Worm (Caenorhabditis elegans) whole organism, late embryonic: ENCODE results near the gene D1005.5.

ENCODE experiments used
- C08G9.2 ChIP-seq: sonication (generic microtip); optimal IDR thresholded peaks from 2 replicates; lab custom pipeline; 2016; ENCODE audit warnings: mild to moderate bottlenecking, missing genetic modification characterization, moderate library complexity, missing compliant biosample characterization
- C38D4.7 ChIP-seq: fragments of 200-800 bp; sonication (Bioruptor generic); optimal IDR thresholded peaks from 2 replicates; lab custom pipeline; 2018; ENCODE audit warnings: mild to moderate bottlenecking, missing genetic modification characterization, moderate library complexity, missing compliant biosample characterization
- K02D7.2 ChIP-seq: sonication (generic microtip); optimal IDR thresholded peaks from 2 replicates; lab custom pipeline; 2017; ENCODE audit warnings: mild to moderate bottlenecking, missing genetic modification characterization, missing compliant biosample characterization
- K09A11.1 ChIP-seq: sonication (generic microtip); optimal IDR thresholded peaks from 2 replicates; lab custom pipeline; 2017; ENCODE audit warnings: antibody characterized with exemption, mild to moderate bottlenecking, missing genetic modification characterization, missing compliant biosample characterization; ENCODE audit not compliant: insufficient read depth
- Y22D7AL.16 ChIP-seq: sonication (generic microtip); optimal IDR thresholded peaks from 2 replicates; lab custom pipeline; 2016; ENCODE audit warnings: missing genetic modification characterization, missing compliant biosample characterization
- ahr-1 ChIP-seq: sonication (generic microtip); optimal IDR thresholded peaks from 2 replicates; lab custom pipeline; 2016; ENCODE audit warnings: missing genetic modification characterization, missing compliant biosample characterization
- ama-1 ChIP-seq: fragments of 150-350 bp; optimal IDR thresholded peaks from 2 replicates; lab custom pipeline; 2014
- ceh-14 ChIP-seq: sonication (generic microtip); optimal IDR thresholded peaks from 2 replicates; lab custom pipeline; 2016; ENCODE audit warnings: missing genotype, missing genetic modification characterization, missing compliant biosample characterization
- ceh-18 ChIP-seq: sonication (generic microtip); optimal IDR thresholded peaks from 2 replicates; lab custom pipeline; 2016; ENCODE audit warnings: missing genetic modification characterization, missing compliant biosample characterization
- ceh-2 ChIP-seq: sonication (generic microtip); optimal IDR thresholded peaks from 2 replicates; lab custom pipeline; 2016; ENCODE audit warnings: missing genotype, missing genetic modification characterization, missing compliant biosample characterization
- ceh-22 ChIP-seq: sonication (generic microtip); optimal IDR thresholded peaks from 2 replicates; lab custom pipeline; 2017; ENCODE audit warnings: missing biosample characterization, missing genetic modification characterization
- ceh-24 ChIP-seq: sonication (generic microtip); optimal IDR thresholded peaks from 2 replicates; lab custom pipeline; 2016; ENCODE audit warnings: mild to moderate bottlenecking, missing genetic modification characterization, missing compliant biosample characterization
- ceh-31 ChIP-seq: sonication (generic microtip); optimal IDR thresholded peaks from 2 replicates; lab custom pipeline; 2016; ENCODE audit warnings: missing genetic modification characterization, missing compliant biosample characterization
- ceh-34 ChIP-seq: sonication (generic microtip); optimal IDR thresholded peaks from 2 replicates; lab custom pipeline; 2016; ENCODE audit warnings: mild to moderate bottlenecking, missing genetic modification characterization, missing compliant biosample characterization
- ceh-45 ChIP-seq: fragments of 200-800 bp; sonication (Bioruptor generic); IDR thresholded peaks from 2 replicates; pipeline ENCODE4 v1.3.6; 2022; ENCODE audit warnings: missing genetic modification reagents, missing genetic modification characterization, missing compliant biosample characterization
- ceh-48 ChIP-seq: sonication (generic microtip); optimal IDR thresholded peaks from 2 replicates; lab custom pipeline; 2016; ENCODE audit warnings: missing genetic modification characterization, inconsistent platforms, missing compliant biosample characterization
- ceh-9 ChIP-seq: sonication (generic microtip); optimal IDR thresholded peaks from 2 replicates; lab custom pipeline; 2016; ENCODE audit warnings: mild to moderate bottlenecking, missing genetic modification characterization, inconsistent platforms, missing compliant biosample characterization
- che-1 ChIP-seq: sonication (generic microtip); optimal IDR thresholded peaks from 2 replicates; lab custom pipeline; 2016; ENCODE audit warnings: mild to moderate bottlenecking, missing genetic modification characterization, missing compliant biosample characterization
- dve-1 ChIP-seq: sonication (generic microtip); optimal IDR thresholded peaks from 2 replicates; lab custom pipeline; 2017; ENCODE audit warnings: antibody characterized with exemption, mild to moderate bottlenecking, missing genetic modification characterization, missing compliant biosample characterization
- ets-4 ChIP-seq: sonication (generic microtip); optimal IDR thresholded peaks from 2 replicates; lab custom pipeline; 2016; ENCODE audit warnings: missing genetic modification characterization, missing compliant biosample characterization
- eyg-1 ChIP-seq: sonication (generic microtip); optimal IDR thresholded peaks from 2 replicates; lab custom pipeline; 2016; ENCODE audit warnings: missing genotype, missing genetic modification characterization, missing compliant biosample characterization
- fax-1 ChIP-seq: sonication (generic microtip); optimal IDR thresholded peaks from 2 replicates; lab custom pipeline; 2016; ENCODE audit warnings: missing genotype, missing genetic modification characterization, missing compliant biosample characterization
- fkh-6 ChIP-seq: sonication (generic microtip); optimal IDR thresholded peaks from 2 replicates; lab custom pipeline; 2016; ENCODE audit warnings: missing genetic modification characterization, missing compliant biosample characterization
- gmeb-2 ChIP-seq: sonication (generic microtip); optimal IDR thresholded peaks from 2 replicates; lab custom pipeline; 2016; ENCODE audit warnings: missing genetic modification characterization, inconsistent platforms, missing compliant biosample characterization
- hlh-13 ChIP-seq: fragments of 200-800 bp; sonication (Bioruptor generic); optimal IDR thresholded peaks from 2 replicates; lab custom pipeline; 2018; ENCODE audit warnings: mild to moderate bottlenecking, missing genetic modification characterization, missing compliant biosample characterization
- hlh-15 ChIP-seq: sonication (generic microtip); optimal IDR thresholded peaks from 2 replicates; lab custom pipeline; 2016; ENCODE audit warnings: missing genetic modification characterization, missing compliant biosample characterization
- hlh-30 ChIP-seq: sonication (generic microtip); optimal IDR thresholded peaks from 2 replicates; lab custom pipeline; 2017; ENCODE audit warnings: antibody characterized with exemption, missing genetic modification characterization, missing compliant biosample characterization; ENCODE audit not compliant: insufficient read depth
- hlh-6 ChIP-seq: sonication (generic microtip); optimal IDR thresholded peaks from 2 replicates; lab custom pipeline; 2016; ENCODE audit warnings: missing genotype, missing genetic modification characterization, missing compliant biosample characterization
- hlh-8 ChIP-seq: sonication (generic microtip); optimal IDR thresholded peaks from 2 replicates; lab custom pipeline; 2016; ENCODE audit warnings: missing genotype, missing genetic modification characterization, missing compliant biosample characterization
- lim-6 ChIP-seq: sonication (generic microtip); optimal IDR thresholded peaks from 2 replicates; lab custom pipeline; 2016; ENCODE audit warnings: missing genetic modification characterization, missing compliant biosample characterization
- madf-2 ChIP-seq: sonication (generic microtip); optimal IDR thresholded peaks from 2 replicates; lab custom pipeline; 2017; ENCODE audit warnings: missing genetic modification characterization, missing compliant biosample characterization
- mec-3 ChIP-seq: sonication (generic microtip); optimal IDR thresholded peaks from 2 replicates; lab custom pipeline; 2016; ENCODE audit warnings: borderline replicate concordance, missing genetic modification characterization, missing compliant biosample characterization
- nhr-232 ChIP-seq: sonication (generic microtip); optimal IDR thresholded peaks from 2 replicates; lab custom pipeline; 2016; ENCODE audit warnings: missing genetic modification characterization, missing compliant biosample characterization
- npax-4 ChIP-seq: sonication (generic microtip); optimal IDR thresholded peaks from 2 replicates; lab custom pipeline; 2016; ENCODE audit warnings: missing genetic modification characterization, missing compliant biosample characterization
- odd-2 ChIP-seq: sonication (generic microtip); optimal IDR thresholded peaks from 2 replicates; lab custom pipeline; 2017; ENCODE audit warnings: antibody characterized with exemption, mild to moderate bottlenecking, missing genetic modification characterization, missing compliant biosample characterization
- pag-3 ChIP-seq: sonication (generic microtip); optimal IDR thresholded peaks from 2 replicates; lab custom pipeline; 2016; ENCODE audit warnings: missing compliant biosample characterization, missing genetic modification characterization, borderline replicate concordance
- pax-1 ChIP-seq: fragments of 150-350 bp; optimal IDR thresholded peaks from 2 replicates; lab custom pipeline; 2014; ENCODE audit warnings: missing biosample characterization, missing genetic modification characterization
- pha-2 ChIP-seq: sonication (generic microtip); optimal IDR thresholded peaks from 2 replicates; lab custom pipeline; 2017; ENCODE audit warnings: mild to moderate bottlenecking, missing genetic modification characterization, missing compliant biosample characterization
- pha-4 ChIP-seq: fragments of 150-350 bp; optimal IDR thresholded peaks from 2 replicates; lab custom pipeline; 2018; ENCODE audit warnings: missing biosample characterization, missing genetic modification reagents, missing genetic modification characterization
- pros-1 ChIP-seq: fragments of 150-350 bp; optimal IDR thresholded peaks from 2 replicates; lab custom pipeline; 2014; ENCODE audit warnings: missing biosample characterization, missing genetic modification reagents, missing genetic modification characterization
- ref-2 ChIP-seq: sonication (generic microtip); optimal IDR thresholded peaks from 2 replicates; lab custom pipeline; 2016; ENCODE audit warnings: missing genetic modification characterization, missing compliant biosample characterization
- rnt-1 ChIP-seq: sonication (generic microtip); optimal IDR thresholded peaks from 2 replicates; lab custom pipeline; 2016; ENCODE audit warnings: missing genetic modification characterization, missing compliant biosample characterization
- sdc-2 ChIP-seq: sonication (generic microtip); optimal IDR thresholded peaks from 2 replicates; lab custom pipeline; 2016; ENCODE audit warnings: missing genotype, missing genetic modification characterization, missing compliant biosample characterization
- sox-2 ChIP-seq: fragments of 200-800 bp; sonication (Bioruptor generic); IDR thresholded peaks from 2 replicates; pipeline ENCODE4 v1.3.6; 2022; ENCODE audit warnings: missing genetic modification reagents, missing genetic modification characterization, missing compliant biosample characterization
- sox-4 ChIP-seq: sonication (generic microtip); optimal IDR thresholded peaks from 2 replicates; lab custom pipeline; 2017; ENCODE audit warnings: mild to moderate bottlenecking, missing genetic modification characterization, inconsistent platforms, missing compliant biosample characterization
- syd-9 ChIP-seq: sonication (generic microtip); optimal IDR thresholded peaks from 2 replicates; lab custom pipeline; 2016; ENCODE audit warnings: mild to moderate bottlenecking, missing genetic modification characterization, moderate library complexity, missing compliant biosample characterization
- tbx-2 ChIP-seq: sonication (generic microtip); optimal IDR thresholded peaks from 2 replicates; lab custom pipeline; 2016; ENCODE audit warnings: missing genetic modification characterization, missing compliant biosample characterization
- tbx-7 ChIP-seq: sonication (generic microtip); optimal IDR thresholded peaks from 2 replicates; lab custom pipeline; 2016; ENCODE audit warnings: missing genotype, missing genetic modification characterization, missing compliant biosample characterization
- ttx-3 ChIP-seq: sonication (generic microtip); optimal IDR thresholded peaks from 2 replicates; lab custom pipeline; 2016; ENCODE audit warnings: missing genetic modification reagents, missing genetic modification characterization, missing compliant biosample characterization
- unc-3 ChIP-seq, 2 experiments: fragments of 200-800 bp in 1 of 2; sonication (Bioruptor generic) in 1 of 2; sonication (generic microtip) in 1 of 2; conservative IDR thresholded peaks in 1 of 2; optimal IDR thresholded peaks in 1 of 2; 2 replicates each; pipeline versions ENCODE4 v1.3.6 to Lab custom; 2016 to 2022; ENCODE audit warnings: missing compliant biosample characterization in 2 of 2, missing genetic modification characterization in 2 of 2, missing genetic modification reagents in 1 of 2
- unc-55 ChIP-seq: sonication (generic microtip); optimal IDR thresholded peaks from 2 replicates; lab custom pipeline; 2017; ENCODE audit warnings: missing biosample characterization, missing genetic modification reagents, missing genetic modification characterization
- unc-86 ChIP-seq: sonication (generic microtip); optimal IDR thresholded peaks from 2 replicates; lab custom pipeline; 2016; ENCODE audit warnings: missing genetic modification characterization, missing compliant biosample characterization
- zip-5 ChIP-seq: sonication (generic microtip); optimal IDR thresholded peaks from 2 replicates; lab custom pipeline; 2016; ENCODE audit warnings: missing genetic modification characterization, missing compliant biosample characterization

The D1005.5 gene

DNA sequence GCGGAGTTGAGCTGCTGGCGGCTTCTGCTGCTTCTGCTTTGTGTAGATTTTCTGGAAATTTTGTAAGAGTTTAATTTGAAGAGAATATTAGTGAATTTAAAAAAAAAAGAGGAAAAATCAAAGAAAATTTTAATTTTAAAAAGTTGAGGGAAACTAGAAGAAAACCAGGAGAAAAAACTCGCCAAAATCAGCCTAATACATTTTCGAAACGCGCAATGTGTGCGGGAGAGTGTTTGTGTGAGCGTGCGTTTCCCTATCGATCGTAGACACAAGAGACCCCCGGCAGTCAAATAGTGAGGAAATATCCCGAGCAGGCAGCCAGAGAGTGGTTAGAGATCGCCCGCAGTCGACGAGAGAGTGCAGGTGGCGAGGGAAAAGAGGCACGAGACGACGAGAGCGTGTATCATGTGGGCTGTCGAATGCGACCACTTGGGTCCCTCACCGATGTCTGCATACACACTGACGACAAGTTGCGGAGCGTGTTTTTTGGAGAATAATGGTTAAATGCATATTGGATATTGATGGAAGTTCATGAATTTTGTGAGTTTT is 26.1 kb downstream of the D1005.5 start, which contains the start of gene zfp-3:
TSS of gene zfp-3 (minus strand) at position 51 of the 549 bp plus-strand sequence.
- TF ChIP-seq unc-55 (GFP tag; lab: Kevin White, UChicago), result peak; percentile 67
- TF ChIP-seq ceh-9 (tag; lab: Kevin White, UChicago), result no peak
- peak; percentile 31 for TF ChIP-seq pha-2 (tag; lab: Kevin White, UChicago)
- no peak for TF ChIP-seq mec-3 (tag; lab: Kevin White, UChicago)
- peak; percentile 23 for TF ChIP-seq ceh-2 (tag; lab: Kevin White, UChicago)
- peak; percentile 86 for TF ChIP-seq ref-2 (tag; lab: Kevin White, UChicago)
- TF ChIP-seq odd-2 (tag; lab: Kevin White, UChicago), result no peak
- TF ChIP-seq pag-3, result no peak
- peak; percentile 42 for TF ChIP-seq syd-9 (tag; lab: Kevin White, UChicago)
- peak; percentile 8 for TF ChIP-seq madf-2 (tag; lab: Kevin White, UChicago)
- TF ChIP-seq K09A11.1, result no peak
- TF ChIP-seq fkh-6, result no peak
- TF ChIP-seq unc-86 (tag; lab: Kevin White, UChicago), result peak; percentile 25
- TF ChIP-seq tbx-7 (tag; lab: Kevin White, UChicago), result no peak
- TF ChIP-seq C08G9.2 (tag; lab: Kevin White, UChicago), result peak; percentile 38
- TF ChIP-seq hlh-30 (tag; lab: Kevin White, UChicago), result peak; percentile 98
- TF ChIP-seq zip-5 (tag; lab: Kevin White, UChicago), result no peak
- TF ChIP-seq npax-4 (tag; lab: Kevin White, UChicago), result no peak
- TF ChIP-seq ceh-24 (tag; lab: Kevin White, UChicago), result no peak
- no peak for TF ChIP-seq sox-4 (tag; lab: Kevin White, UChicago)
- peak; percentile 64 for TF ChIP-seq ceh-14 (tag; lab: Kevin White, UChicago)
- peak; percentile 79 for TF ChIP-seq tbx-2
- peak; percentile 90 for TF ChIP-seq ceh-31 (tag; lab: Kevin White, UChicago)
- peak; percentile 49 for TF ChIP-seq ama-1 (lab: Kevin White, UChicago)
- TF ChIP-seq ceh-34 (tag; lab: Kevin White, UChicago), result peak; percentile 87
- TF ChIP-seq fax-1 (tag; lab: Kevin White, UChicago), result no peak
- peak; percentile 32 for TF ChIP-seq hlh-8 (tag; lab: Kevin White, UChicago)
- no peak for TF ChIP-seq gmeb-2 (tag; lab: Kevin White, UChicago)
- peak; percentile 73 for TF ChIP-seq ets-4 (tag; lab: Kevin White, UChicago)
- TF ChIP-seq sdc-2, result peak; percentile 92
- no peak for TF ChIP-seq ceh-22 (tag; lab: Kevin White, UChicago)
- no peak for TF ChIP-seq hlh-15 (tag; lab: Kevin White, UChicago)
- peak; percentile 75 for TF ChIP-seq pros-1 (tag; lab: Kevin White, UChicago)
- no peak for TF ChIP-seq ahr-1
- TF ChIP-seq rnt-1 (tag; lab: Kevin White, UChicago), result peak; percentile 67
- TF ChIP-seq hlh-6 (tag; lab: Kevin White, UChicago), result no peak
- TF ChIP-seq sox-2 (GFP tag; lab: Robert Waterston, UW), result no peak
- TF ChIP-seq ceh-48 (tag; lab: Kevin White, UChicago), result peak; percentile 83
- TF ChIP-seq che-1 (tag; lab: Kevin White, UChicago), result no peak
- TF ChIP-seq ceh-45 (GFP tag; lab: Robert Waterston, UW), result no peak
- no peak for TF ChIP-seq hlh-13
- TF ChIP-seq K02D7.2, result no peak
- TF ChIP-seq unc-3 (GFP tag; conservative IDR thresholded peaks at IDR 0.05; lab: Robert Waterston, UW), result no peak
- TF ChIP-seq unc-3 (tag; optimal IDR thresholded peaks at IDR 0.05; lab: Kevin White, UChicago), result no peak
- no peak for TF ChIP-seq Y22D7AL.16
- no peak for TF ChIP-seq ttx-3 (tag; lab: Kevin White, UChicago)
- no peak for TF ChIP-seq eyg-1 (tag; lab: Kevin White, UChicago)
- no peak for TF ChIP-seq C38D4.7 (GFP tag; lab: Kevin White, UChicago)
- peak; percentile 25 for TF ChIP-seq nhr-232 (tag; lab: Kevin White, UChicago)
- peak; percentile 29 for TF ChIP-seq lim-6 (tag; lab: Kevin White, UChicago)
- TF ChIP-seq dve-1 (tag; lab: Kevin White, UChicago), result peak; percentile 91
- peak; percentile 53 for TF ChIP-seq pax-1 (tag; lab: Kevin White, UChicago)
- no peak for TF ChIP-seq pha-4 (tag; lab: Kevin White, UChicago)
- TF ChIP-seq ceh-18, result peak; percentile 92
